Fruit fly (Drosophila melanogaster) whole organism, embryonic: ENCODE measurements around the gene Sec24CD.
A peak's percentile ranks its signal among the peaks of the same experiment; 100 is the strongest.

Experiments used
- B-H2 ChIP-seq: fragments of 200-800 bp; sonication (Bioruptor generic); optimal IDR thresholded peaks from 2 replicates; lab custom pipeline; 2018; ENCODE audit warnings: missing biosample characterization, mild to moderate bottlenecking, missing genetic modification characterization
- CG10462 ChIP-seq: fragments of 200-800 bp; sonication (Bioruptor generic); optimal IDR thresholded peaks from 2 replicates; lab custom pipeline; 2016; ENCODE audit warnings: missing biosample characterization, missing genetic modification characterization
- CG10543 ChIP-seq: fragments of 200-800 bp; sonication (Bioruptor generic); optimal IDR thresholded peaks from 3 replicates; lab custom pipeline; 2017; ENCODE audit warnings: missing biosample characterization, mild to moderate bottlenecking, missing genetic modification characterization, moderate library complexity
- CG10565 ChIP-seq: fragments of 200-800 bp; sonication (Bioruptor generic); optimal IDR thresholded peaks from 3 replicates; lab custom pipeline; 2016; ENCODE audit warnings: missing biosample characterization, mild to moderate bottlenecking, missing genetic modification characterization
- CG10654 ChIP-seq: fragments of 200-800 bp; sonication (Bioruptor generic); optimal IDR thresholded peaks from 2 replicates; lab custom pipeline; 2016; ENCODE audit warnings: missing biosample characterization, missing genetic modification characterization
- CG10959 ChIP-seq: fragments of 200-800 bp; sonication (Bioruptor generic); IDR thresholded peaks from 2 replicates; pipeline ENCODE4 v1.3.6; 2022; ENCODE audit warnings: missing biosample characterization, missing genetic modification characterization
- CG14014 ChIP-seq: fragments of 200-800 bp; sonication (Bioruptor generic); IDR thresholded peaks from 2 replicates; pipeline ENCODE4 v1.3.6; 2022; ENCODE audit warnings: missing biosample characterization, missing genetic modification characterization
- CG16815 ChIP-seq: fragments of 200-800 bp; sonication (Bioruptor generic); optimal IDR thresholded peaks from 3 replicates; lab custom pipeline; 2017; ENCODE audit warnings: missing biosample characterization, mild to moderate bottlenecking, missing genetic modification characterization
- CG32772 ChIP-seq: fragments of 200-800 bp; sonication (Bioruptor generic); IDR thresholded peaks from 2 replicates; pipeline ENCODE4 v1.3.6; 2022; ENCODE audit warnings: missing biosample characterization, missing genetic modification characterization
- CG33557 ChIP-seq: fragments of 200-800 bp; sonication (Bioruptor generic); optimal IDR thresholded peaks from 2 replicates; lab custom pipeline; 2019; ENCODE audit warnings: missing biosample characterization, mild to moderate bottlenecking, missing genetic modification characterization, moderate library complexity
- CG34224 ChIP-seq: fragments of 200-800 bp; sonication (Bioruptor generic); IDR thresholded peaks from 3 replicates; pipeline ENCODE4 v1.3.6; 2022; ENCODE audit warnings: missing biosample characterization, missing genetic modification characterization; ENCODE audit not compliant: partially characterized antibody
- CG4404 ChIP-seq: fragments of 200-800 bp; sonication (Bioruptor generic); IDR thresholded peaks from 2 replicates; pipeline ENCODE4 v1.3.6; 2022; ENCODE audit warnings: missing biosample characterization, missing genetic modification characterization
- CG5245 ChIP-seq: fragments of 200-800 bp; sonication (Bioruptor generic); optimal IDR thresholded peaks from 3 replicates; lab custom pipeline; 2016; ENCODE audit warnings: missing biosample characterization, missing genetic modification characterization
- CG6854 ChIP-seq: fragments of 200-800 bp; sonication (Bioruptor generic); optimal IDR thresholded peaks from 3 replicates; lab custom pipeline; 2017; ENCODE audit warnings: missing biosample characterization, mild to moderate bottlenecking, missing genetic modification characterization
- CG7556 ChIP-seq: fragments of 200-800 bp; sonication (Bioruptor generic); optimal IDR thresholded peaks from 2 replicates; lab custom pipeline; 2017; ENCODE audit warnings: missing biosample characterization, mild to moderate bottlenecking, missing genetic modification characterization
- CG7786 ChIP-seq: fragments of 200-800 bp; sonication (Bioruptor generic); optimal IDR thresholded peaks from 2 replicates; lab custom pipeline; 2016; ENCODE audit warnings: missing biosample characterization, missing genetic modification characterization
- CG7963 ChIP-seq: fragments of 200-800 bp; sonication (Bioruptor generic); IDR thresholded peaks from 3 replicates; pipeline ENCODE4 v1.3.6; 2022; ENCODE audit warnings: missing biosample characterization, missing genetic modification characterization; ENCODE audit not compliant: partially characterized antibody
- Dad ChIP-seq: fragments of 200-800 bp; sonication (Bioruptor generic); optimal IDR thresholded peaks from 3 replicates; lab custom pipeline; 2016; ENCODE audit warnings: missing biosample characterization, missing genetic modification characterization
- Dfd ChIP-seq, 2 experiments: fragments of >200 bp; optimal IDR thresholded peaks; 2 replicates each; lab custom pipeline; 2017; ENCODE audit warnings: missing biosample characterization in 2 of 2, missing genetic modification characterization in 2 of 2
- Hmx ChIP-seq: fragments of 200-800 bp; sonication (Bioruptor generic); optimal IDR thresholded peaks from 2 replicates; lab custom pipeline; 2016; ENCODE audit warnings: missing biosample characterization, missing genetic modification characterization
- Mad ChIP-seq: fragments of 200-800 bp; sonication (Bioruptor generic); optimal IDR thresholded peaks from 2 replicates; lab custom pipeline; 2016; ENCODE audit warnings: missing biosample characterization, missing genetic modification characterization
- Mes4 ChIP-seq: fragments of 200-800 bp; sonication (Bioruptor generic); optimal IDR thresholded peaks from 2 replicates; lab custom pipeline; 2016; ENCODE audit warnings: missing biosample characterization, missing genetic modification characterization
- NFAT ChIP-seq: fragments of 200-800 bp; sonication (Bioruptor generic); IDR thresholded peaks from 2 replicates; pipeline ENCODE4 v1.3.6; 2022; ENCODE audit warnings: missing biosample characterization, missing genetic modification characterization
- Spps ChIP-seq: fragments of 200-800 bp; sonication (Bioruptor generic); optimal IDR thresholded peaks from 2 replicates; lab custom pipeline; 2018; ENCODE audit warnings: missing biosample characterization, mild to moderate bottlenecking, missing genetic modification characterization
- Usf ChIP-seq: fragments of 200-800 bp; sonication (Bioruptor generic); optimal IDR thresholded peaks from 2 replicates; lab custom pipeline; 2017; ENCODE audit warnings: missing genotype, missing biosample characterization, missing genetic modification characterization
- Vsx1 ChIP-seq: fragments of 200-800 bp; sonication (Bioruptor generic); optimal IDR thresholded peaks from 2 replicates; lab custom pipeline; 2017; ENCODE audit warnings: missing biosample characterization, mild to moderate bottlenecking, missing genetic modification characterization, missing genetic modification reagents
- aop ChIP-seq: fragments of 200-800 bp; sonication (Bioruptor generic); IDR thresholded peaks from 2 replicates; pipeline ENCODE4 v1.3.6; 2022; ENCODE audit warnings: missing biosample characterization, missing genetic modification characterization
- bcd ChIP-seq: fragments of 200-800 bp; sonication (Bioruptor generic); optimal IDR thresholded peaks from 2 replicates; lab custom pipeline; 2017; ENCODE audit warnings: missing biosample characterization, mild to moderate bottlenecking, missing genetic modification characterization
- btn ChIP-seq: fragments of 200-800 bp; sonication (Bioruptor generic); optimal IDR thresholded peaks from 2 replicates; lab custom pipeline; 2016; ENCODE audit warnings: missing biosample characterization, missing genetic modification characterization
- cas ChIP-seq: fragments of 200-800 bp; sonication (Bioruptor generic); IDR thresholded peaks from 2 replicates; pipeline ENCODE4 v1.3.6; 2022; ENCODE audit warnings: missing biosample characterization, missing genetic modification characterization
- crol ChIP-seq: fragments of 200-800 bp; sonication (Bioruptor generic); IDR thresholded peaks from 2 replicates; pipeline ENCODE4 v1.3.6; 2022; ENCODE audit warnings: missing biosample characterization, missing genetic modification characterization
- fu2 ChIP-seq: fragments of 200-800 bp; sonication (Bioruptor generic); optimal IDR thresholded peaks from 2 replicates; lab custom pipeline; 2016; ENCODE audit warnings: missing biosample characterization, missing genetic modification characterization
- gem ChIP-seq: fragments of 200-800 bp; sonication (Bioruptor generic); optimal IDR thresholded peaks from 2 replicates; lab custom pipeline; 2019; ENCODE audit warnings: missing biosample characterization, mild to moderate bottlenecking, missing genetic modification characterization, moderate library complexity
- grau ChIP-seq: fragments of 200-800 bp; optimal IDR thresholded peaks from 3 replicates; lab custom pipeline; 2019; ENCODE audit warnings: missing biosample characterization, mild to moderate bottlenecking, missing genetic modification characterization, moderate library complexity
- gsb-n ChIP-seq: fragments of 200-800 bp; sonication (Bioruptor generic); optimal IDR thresholded peaks from 3 replicates; lab custom pipeline; 2018; ENCODE audit warnings: missing biosample characterization, mild to moderate bottlenecking, missing genetic modification characterization
- gt ChIP-seq: fragments of 200-800 bp; sonication (Bioruptor generic); IDR thresholded peaks from 2 replicates; pipeline ENCODE4 v1.3.6; 2022; ENCODE audit warnings: missing biosample characterization, missing genetic modification characterization
- jigr1 ChIP-seq: fragments of 200-800 bp; sonication (Bioruptor generic); IDR thresholded peaks from 3 replicates; pipeline ENCODE4 v1.3.6; 2022; ENCODE audit warnings: missing biosample characterization, missing genetic modification characterization
- jumu ChIP-seq: fragments of 200-800 bp; sonication (Bioruptor generic); optimal IDR thresholded peaks from 3 replicates; lab custom pipeline; 2016; ENCODE audit warnings: missing biosample characterization, missing genetic modification characterization
- lilli ChIP-seq: fragments of 200-800 bp; sonication (Bioruptor generic); optimal IDR thresholded peaks from 3 replicates; lab custom pipeline; 2016; ENCODE audit warnings: missing biosample characterization, missing genetic modification characterization
- nmo ChIP-seq: fragments of 200-800 bp; sonication (Bioruptor generic); optimal IDR thresholded peaks from 2 replicates; lab custom pipeline; 2018; ENCODE audit warnings: missing biosample characterization, mild to moderate bottlenecking, missing genetic modification characterization, moderate library complexity
- nom ChIP-seq: fragments of 200-800 bp; sonication (Bioruptor generic); optimal IDR thresholded peaks from 2 replicates; lab custom pipeline; 2017; ENCODE audit warnings: missing biosample characterization, missing genetic modification characterization, mild to moderate bottlenecking, moderate library complexity, missing genetic modification reagents
- pita ChIP-seq: fragments of 200-800 bp; sonication (Bioruptor generic); optimal IDR thresholded peaks from 2 replicates; lab custom pipeline; 2017; ENCODE audit warnings: missing biosample characterization, mild to moderate bottlenecking, missing genetic modification characterization
- ranshi ChIP-seq: fragments of 200-800 bp; sonication (Bioruptor generic); IDR thresholded peaks from 2 replicates; pipeline ENCODE4 v1.3.6; 2022; ENCODE audit warnings: missing biosample characterization, missing genetic modification characterization
- row ChIP-seq: fragments of 200-800 bp; sonication (Bioruptor generic); IDR thresholded peaks from 3 replicates; pipeline ENCODE4 v1.3.6; 2022; ENCODE audit warnings: missing biosample characterization, missing genetic modification characterization
- sens ChIP-seq: fragments of 200-800 bp; sonication (Bioruptor generic); peaks from one replicate; lab custom pipeline; 2016; ENCODE audit warnings: missing biosample characterization, missing genetic modification characterization
- sisA ChIP-seq: fragments of 200-800 bp; sonication (Bioruptor generic); IDR thresholded peaks from 2 replicates; pipeline ENCODE4 v1.3.6; 2022; ENCODE audit warnings: missing biosample characterization, missing genetic modification characterization
- slp2 ChIP-seq: fragments of 200-800 bp; sonication (Bioruptor generic); optimal IDR thresholded peaks from 2 replicates; lab custom pipeline; 2016; ENCODE audit warnings: missing biosample characterization, missing genetic modification characterization
- sob ChIP-seq: fragments of 200-800 bp; sonication (Bioruptor generic); IDR thresholded peaks from 2 replicates; pipeline ENCODE4 v1.3.6; 2022; ENCODE audit warnings: missing biosample characterization, missing genetic modification characterization
- sqz ChIP-seq: fragments of 200-800 bp; sonication (Bioruptor generic); optimal IDR thresholded peaks from 3 replicates; lab custom pipeline; 2018; ENCODE audit warnings: missing biosample characterization, mild to moderate bottlenecking, missing genetic modification characterization
- tll ChIP-seq, 2 experiments: fragments of 200-800 bp in 1 of 2; fragments of >200 bp in 1 of 2; sonication (Bioruptor generic) in 1 of 2; optimal IDR thresholded peaks; 2 replicates each; lab custom pipeline; 2017 to 2019; ENCODE audit warnings: missing biosample characterization in 2 of 2, missing genetic modification characterization in 2 of 2, mild to moderate bottlenecking in 1 of 2, moderate library complexity in 1 of 2
- tup ChIP-seq: fragments of 200-800 bp; sonication (Bioruptor generic); optimal IDR thresholded peaks from 2 replicates; lab custom pipeline; 2016; ENCODE audit warnings: missing biosample characterization, mild to moderate bottlenecking, missing genetic modification characterization, moderate library complexity

Gene Sec24CD

DNA sequence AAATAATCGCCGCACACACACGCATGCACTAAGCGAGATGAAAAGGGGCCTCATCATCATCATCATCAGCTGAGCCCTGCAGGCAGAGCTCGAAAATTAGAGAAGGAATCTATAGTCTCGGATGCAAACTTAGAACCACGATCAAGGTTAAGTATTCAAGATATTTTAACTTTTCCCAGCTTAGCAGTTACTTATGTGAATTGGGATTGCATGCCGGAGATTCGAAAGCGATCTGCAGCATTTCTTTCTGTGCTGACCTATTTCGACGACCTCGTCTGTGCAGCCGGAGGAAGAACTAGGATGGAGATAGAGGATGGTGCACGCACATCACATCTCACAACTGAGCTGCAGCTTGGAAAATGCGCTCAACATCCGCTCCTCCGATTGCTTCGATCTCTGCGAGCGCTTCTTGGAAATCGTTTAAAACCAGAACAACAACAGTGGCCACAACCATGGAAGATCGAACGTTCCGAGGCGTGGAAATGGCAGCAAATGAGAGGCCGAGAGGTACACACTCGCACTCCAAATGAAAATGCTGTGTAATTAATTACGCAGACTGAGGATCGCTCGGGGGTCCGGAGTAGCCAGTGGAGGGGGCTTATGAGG lies 53.8 kb downstream of the Sec24CD start (continued):
- peak; percentile 47 for TF ChIP-seq lilli (GFP tag; lab: Kevin White, UChicago)
- TF ChIP-seq jigr1, result no peak
- peak; percentile 59 for TF ChIP-seq sisA (GFP tag; lab: Robert Waterston, UW)
- TF ChIP-seq CG10654 (GFP tag; lab: Kevin White, UChicago), result peak; percentile 39
- TF ChIP-seq sens (GFP tag; lab: Kevin White, UChicago), result peak; percentile 97
- peak; percentile 64 for TF ChIP-seq row (GFP tag; lab: Robert Waterston, UW)
- TF ChIP-seq CG4404, result peak; percentile 92
- TF ChIP-seq CG33557, result peak; percentile 91
- peak; percentile 78 for TF ChIP-seq gsb-n (tag; lab: Kevin White, UChicago)
- peak; percentile 21 for TF ChIP-seq Dad (GFP tag; lab: Kevin White, UChicago)
- no peak for TF ChIP-seq Dfd (GFP tag; optimal IDR thresholded peaks at IDR 0.05; lab: Kevin White, UChicago)
- TF ChIP-seq aop (GFP tag; lab: Robert Waterston, UW), result peak; percentile 65
- peak; percentile 67 for TF ChIP-seq nmo (GFP tag; lab: Kevin White, UChicago)
- TF ChIP-seq bcd (GFP tag; lab: Kevin White, UChicago), result peak; percentile 34
- TF ChIP-seq CG7786 (GFP tag; lab: Kevin White, UChicago), result peak; percentile 73
- TF ChIP-seq cas (GFP tag; lab: Robert Waterston, UW), result no peak
- TF ChIP-seq gem (tag; lab: Kevin White, UChicago), result peak; percentile 77
- TF ChIP-seq Mes4 (GFP tag; lab: Kevin White, UChicago), result peak; percentile 58
- peak; percentile 81 for TF ChIP-seq Usf
- TF ChIP-seq CG10462 (GFP tag; lab: Kevin White, UChicago), result peak; percentile 12
- TF ChIP-seq CG10565 (GFP tag; lab: Kevin White, UChicago), result peak; percentile 8
- peak; percentile 77 for TF ChIP-seq Spps
- peak; percentile 64 for TF ChIP-seq CG7556
- TF ChIP-seq CG34224, result no peak
- no peak for TF ChIP-seq CG14014 (GFP tag; lab: Robert Waterston, UW)
- no peak for TF ChIP-seq fu2 (GFP tag; lab: Kevin White, UChicago)
- TF ChIP-seq CG5245, result peak; percentile 52
- TF ChIP-seq btn (GFP tag; lab: Kevin White, UChicago), result peak; percentile 71
- no peak for TF ChIP-seq CG6854 (GFP tag; lab: Kevin White, UChicago)
- peak; percentile 49; the same call in 1 of the 2 replicates for TF ChIP-seq CG32772
- TF ChIP-seq nom, result peak; percentile 55
- peak; percentile 71; the same call in 1 of the 2 replicates for TF ChIP-seq ranshi (GFP tag; lab: Robert Waterston, UW)
- peak; percentile 22 for TF ChIP-seq Mad (GFP tag; lab: Kevin White, UChicago)
- TF ChIP-seq B-H2, result no peak
- TF ChIP-seq sob (GFP tag; lab: Robert Waterston, UW), result no peak
- TF ChIP-seq Vsx1 (GFP tag; lab: Kevin White, UChicago), result no peak
- TF ChIP-seq Hmx (GFP tag; lab: Kevin White, UChicago), result no peak
- peak; percentile 92 for TF ChIP-seq CG16815 (GFP tag; lab: Kevin White, UChicago)
- peak; percentile 62 for TF ChIP-seq grau (tag; lab: Kevin White, UChicago)
- TF ChIP-seq NFAT (GFP tag; lab: Robert Waterston, UW), result no peak
- TF ChIP-seq CG7963 (GFP tag; lab: Robert Waterston, UW), result no peak
- TF ChIP-seq tup, result peak; percentile 35
- TF ChIP-seq tll (GFP tag; optimal IDR thresholded peaks at IDR 0.05; lab: Kevin White, UChicago), result no peak
- peak; percentile 15 for TF ChIP-seq slp2 (GFP tag; lab: Kevin White, UChicago)
- peak; percentile 75 for TF ChIP-seq jumu (GFP tag; lab: Kevin White, UChicago)
- peak; percentile 36 for TF ChIP-seq sqz
- no peak for TF ChIP-seq pita (GFP tag; lab: Kevin White, UChicago)
- peak; percentile 68; the same call in 1 of the 2 replicates for TF ChIP-seq gt (GFP tag; lab: Robert Waterston, UW)
- peak; percentile 95 for TF ChIP-seq CG10959 (GFP tag; lab: Robert Waterston, UW)
- no peak for TF ChIP-seq crol (GFP tag; lab: Robert Waterston, UW)
- no peak for TF ChIP-seq CG10543 (GFP tag; lab: Kevin White, UChicago)
